Fruit fly (Drosophila melanogaster): Measurements from ENCODE around the gene snz.

snz gene

dm6 chrX:7893411-7894122 lies 18.3 kb upstream of the snz start, which contains the start of the genes CG45089, ND-MNLL and p115 (continued):
- TF ChIP-seq spab (GFP tag; optimal IDR thresholded peaks at IDR 0.05) (no peak), CG16779 (tag; optimal IDR thresholded peaks at IDR 0.05) (no peak), eg (GFP tag; IDR thresholded peaks at IDR 0.05) (peak; percentile 49; the same call in 2 of the 3 replicates), fkh (GFP tag; optimal IDR thresholded peaks at IDR 0.05) (no peak), CG11902 (GFP tag; optimal IDR thresholded peaks at IDR 0.05) (peak; percentile 1), Hr4 (GFP tag; optimal IDR thresholded peaks at IDR 0.05) (peak; percentile 52), Sox14 (GFP tag; optimal IDR thresholded peaks at IDR 0.05) (peak; percentile 7), CG6854 (GFP tag; optimal IDR thresholded peaks at IDR 0.05) (no peak), lz (GFP tag; optimal IDR thresholded peaks at IDR 0.05) (peak; percentile 57), achi (GFP tag; optimal IDR thresholded peaks at IDR 0.05) (peak; percentile 76), CG6792 (GFP tag; optimal IDR thresholded peaks at IDR 0.05) (peak; percentile 41), Eip75B (GFP tag; optimal IDR thresholded peaks at IDR 0.05) (peak; percentile 35), Sox15 (GFP tag; optimal IDR thresholded peaks at IDR 0.05) (no peak), CG3919 (GFP tag; optimal IDR thresholded peaks at IDR 0.05) (peak; percentile 59), dac (GFP tag; optimal IDR thresholded peaks at IDR 0.05) (no peak), CG8632 (GFP tag; optimal IDR thresholded peaks at IDR 0.05) (no peak), pdm3 (GFP tag; optimal IDR thresholded peaks at IDR 0.05) (peak; percentile 61)

dm6 chrX:7900659-7901058 lies 11.2 kb upstream of the snz start:
- no peak for TF ChIP-seq fkh (GFP tag; optimal IDR thresholded peaks at IDR 0.05)
- TF ChIP-seq CG8119 (GFP tag; IDR thresholded peaks at IDR 0.05), result no peak
- TF ChIP-seq CG8319 (GFP tag; optimal IDR thresholded peaks at IDR 0.05), result no peak
- no peak for TF ChIP-seq net (GFP tag; optimal IDR thresholded peaks at IDR 0.05)
- TF ChIP-seq svp (GFP tag), result peak; percentile 38
- no peak for TF ChIP-seq lz (GFP tag; optimal IDR thresholded peaks at IDR 0.05)

- TF ChIP-seq cyc (GFP tag; optimal IDR thresholded peaks at IDR 0.05) (peak; percentile 28), CG10669 (GFP tag; optimal IDR thresholded peaks at IDR 0.05) (peak; percentile 43), Sox15 (GFP tag; optimal IDR thresholded peaks at IDR 0.05) (no peak), acj6 (GFP tag; optimal IDR thresholded peaks at IDR 0.05) (peak; percentile 42), dac (GFP tag; optimal IDR thresholded peaks at IDR 0.05) (no peak), svp (GFP tag) (peak; percentile 64), CG15336 (GFP tag; IDR thresholded peaks at IDR 0.05) (peak; percentile 46; the same call in 1 of the 2 replicates), OdsH (GFP tag; optimal IDR thresholded peaks at IDR 0.05) (peak; percentile 23), CG10631 (GFP tag; optimal IDR thresholded peaks at IDR 0.05) (peak; percentile 47), Eip93F (GFP tag; optimal IDR thresholded peaks at IDR 0.05) (peak; percentile 34), eg (GFP tag; IDR thresholded peaks at IDR 0.05) (peak; percentile 46), topi (GFP tag; optimal IDR thresholded peaks at IDR 0.05) (peak; percentile 36), vri (GFP tag; optimal IDR thresholded peaks at IDR 0.05) (peak; percentile 40), CG6854 (GFP tag; optimal IDR thresholded peaks at IDR 0.05) (peak; percentile 83), CG8632 (GFP tag; optimal IDR thresholded peaks at IDR 0.05) (peak; percentile 41), Hr4 (GFP tag; optimal IDR thresholded peaks at IDR 0.05) (no peak), fd85E (GFP tag; optimal IDR thresholded peaks at IDR 0.05) (peak; percentile 21), pdm3 (GFP tag; optimal IDR thresholded peaks at IDR 0.05) (peak; percentile 33), Ets21C (GFP tag; optimal IDR thresholded peaks at IDR 0.05) (peak; percentile 2), lz (GFP tag; optimal IDR thresholded peaks at IDR 0.05) (peak; percentile 38), Sox14 (GFP tag; optimal IDR thresholded peaks at IDR 0.05) (peak; percentile 42), fd59A (GFP tag; optimal IDR thresholded peaks at IDR 0.05) (no peak), CG6163 (GFP tag; IDR thresholded peaks at IDR 0.05) (peak; percentile 70), CG16779 (tag; optimal IDR thresholded peaks at IDR 0.05) (no peak), CG8119 (GFP tag; IDR thresholded peaks at IDR 0.05) (no peak), CG4318 (GFP tag; optimal IDR thresholded peaks at IDR 0.05) (no peak), Eip75B (GFP tag; optimal IDR thresholded peaks at IDR 0.05) (peak; percentile 17), CG32006 (GFP tag; optimal IDR thresholded peaks at IDR 0.05) (peak; percentile 53), Sox102F (GFP tag; optimal IDR thresholded peaks at IDR 0.05) (peak; percentile 74), CG3919 (GFP tag; optimal IDR thresholded peaks at IDR 0.05) (peak; percentile 68), CG7368 (GFP tag; optimal IDR thresholded peaks at IDR 0.05) (peak; percentile 30), CG6808 (GFP tag; optimal IDR thresholded peaks at IDR 0.05) (peak; percentile 27), CG6792 (GFP tag; optimal IDR thresholded peaks at IDR 0.05) (peak; percentile 16), spab (GFP tag; optimal IDR thresholded peaks at IDR 0.05) (no peak), Eip78C (GFP tag) (peak; percentile 76), Hr38 (GFP tag; optimal IDR thresholded peaks at IDR 0.05) (no peak), CG11902 (GFP tag; optimal IDR thresholded peaks at IDR 0.05) (no peak), CG6276 (GFP tag; optimal IDR thresholded peaks at IDR 0.05) (peak; percentile 47)
These were observed 10.5 kb upstream of the snz start, which contains the start of the genes RpS6 and bys for dm6 chrX:7901153-7902038. Gene RpS6, minus strand, starts transcription at chrX:7901331. Gene bys, plus strand, starts transcription at chrX:7901880.

Data from whole organism, prepupa.